Fruit fly (Drosophila melanogaster): ENCODE results near the gene CG14053.

The CG14053 gene

DNA sequence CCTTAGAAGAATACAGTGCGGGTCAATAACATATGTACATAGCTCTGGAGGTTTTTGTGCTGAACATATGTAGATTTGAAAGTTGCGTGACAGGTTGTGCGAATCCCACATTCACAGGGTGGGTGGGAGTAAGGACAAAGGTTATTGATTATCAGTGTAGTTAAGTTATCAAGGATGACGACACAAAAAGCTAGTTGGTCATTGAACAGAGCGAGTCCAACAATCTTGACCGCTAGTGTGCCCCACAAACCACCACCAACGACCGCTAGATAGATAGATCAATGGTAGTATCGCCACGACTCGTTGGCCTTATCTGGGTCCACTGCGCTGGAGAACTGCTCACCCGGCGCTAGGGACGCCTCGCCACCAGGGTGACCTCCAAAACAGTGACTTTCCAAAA, 47.1 kb downstream of the CG14053 start (continued):
- TF ChIP-seq Hmx (GFP tag; optimal IDR thresholded peaks at IDR 0.05): no peak
- no peak for TF ChIP-seq al (GFP tag; IDR thresholded peaks at IDR 0.05)
- TF ChIP-seq E2f1 (GFP tag; IDR thresholded peaks at IDR 0.05): no peak
- TF ChIP-seq CG4820 (GFP tag; optimal IDR thresholded peaks at IDR 0.05): no peak
- TF ChIP-seq mirr (GFP tag; optimal IDR thresholded peaks at IDR 0.05): no peak
- no peak for TF ChIP-seq Bgb (GFP tag; IDR thresholded peaks at IDR 0.05; ENCODE audit: partially characterized antibody)
- TF ChIP-seq esg (GFP tag; conservative IDR thresholded peaks at IDR 0.05): 0 out of 2 replicates have a peak, but pooled peaks have one; percentile 23
- no peak for TF ChIP-seq wor (GFP tag; IDR thresholded peaks at IDR 0.05)
- TF ChIP-seq CG9727 (GFP tag; optimal IDR thresholded peaks at IDR 0.05): no peak
- peak; percentile 24; the same call in 1 of the 2 replicates for TF ChIP-seq Xrp1 (GFP tag; IDR thresholded peaks at IDR 0.05)
- TF ChIP-seq CG30403 (GFP tag; optimal IDR thresholded peaks at IDR 0.05): no peak
- TF ChIP-seq Oli (tag; optimal IDR thresholded peaks at IDR 0.05): peak; percentile 26
- no peak for TF ChIP-seq ttk (GFP tag; IDR thresholded peaks at IDR 0.05)
- TF ChIP-seq Usf (GFP tag; optimal IDR thresholded peaks at IDR 0.05): no peak
- TF ChIP-seq CG7357 (GFP tag; IDR thresholded peaks at IDR 0.05): no peak
- TF ChIP-seq CG10979 (tag; optimal IDR thresholded peaks at IDR 0.05): peak; percentile 20
- no peak for TF ChIP-seq Hand (GFP tag; optimal IDR thresholded peaks at IDR 0.05)
- TF ChIP-seq CG2889 (GFP tag; IDR thresholded peaks at IDR 0.05): no peak
- no peak for TF ChIP-seq CG7987 (GFP tag; optimal IDR thresholded peaks at IDR 0.05)
- no peak for TF ChIP-seq grn (GFP tag; optimal IDR thresholded peaks at IDR 0.05)
- 0 out of 2 replicates have a peak, but pooled peaks have one; percentile 7 for TF ChIP-seq CG14014 (GFP tag; IDR thresholded peaks at IDR 0.05)
- TF ChIP-seq Dek (tag; optimal IDR thresholded peaks at IDR 0.05): no peak
- no peak for TF ChIP-seq CG2116 (GFP tag; optimal IDR thresholded peaks at IDR 0.05)
- TF ChIP-seq CG4707 (GFP tag; optimal IDR thresholded peaks at IDR 0.05): no peak
- no peak for TF ChIP-seq CG9215 (GFP tag; IDR thresholded peaks at IDR 0.05)
- TF ChIP-seq org-1 (GFP tag; optimal IDR thresholded peaks at IDR 0.05): peak; percentile 1
- TF ChIP-seq CG8290 (GFP tag; optimal IDR thresholded peaks at IDR 0.05): no peak
- peak in 1 of 2 experiments; percentile 58 for TF ChIP-seq CG8290 (tag; optimal IDR thresholded peaks at IDR 0.05)
- no peak for TF ChIP-seq CG6791 (GFP tag; IDR thresholded peaks at IDR 0.05; ENCODE audit: partially characterized antibody)
- TF ChIP-seq Atf6 (GFP tag; IDR thresholded peaks at IDR 0.05): no peak
- no peak for TF ChIP-seq luna (GFP tag; optimal IDR thresholded peaks at IDR 0.05)
- TF ChIP-seq CG10274 (GFP tag; optimal IDR thresholded peaks at IDR 0.05): no peak
- TF ChIP-seq CG1647 (GFP tag; optimal IDR thresholded peaks at IDR 0.05): no peak
- no peak for TF ChIP-seq dpn (GFP tag; optimal IDR thresholded peaks at IDR 0.05)
- TF ChIP-seq ash1 (GFP tag; optimal IDR thresholded peaks at IDR 0.05): no peak

DNA sequence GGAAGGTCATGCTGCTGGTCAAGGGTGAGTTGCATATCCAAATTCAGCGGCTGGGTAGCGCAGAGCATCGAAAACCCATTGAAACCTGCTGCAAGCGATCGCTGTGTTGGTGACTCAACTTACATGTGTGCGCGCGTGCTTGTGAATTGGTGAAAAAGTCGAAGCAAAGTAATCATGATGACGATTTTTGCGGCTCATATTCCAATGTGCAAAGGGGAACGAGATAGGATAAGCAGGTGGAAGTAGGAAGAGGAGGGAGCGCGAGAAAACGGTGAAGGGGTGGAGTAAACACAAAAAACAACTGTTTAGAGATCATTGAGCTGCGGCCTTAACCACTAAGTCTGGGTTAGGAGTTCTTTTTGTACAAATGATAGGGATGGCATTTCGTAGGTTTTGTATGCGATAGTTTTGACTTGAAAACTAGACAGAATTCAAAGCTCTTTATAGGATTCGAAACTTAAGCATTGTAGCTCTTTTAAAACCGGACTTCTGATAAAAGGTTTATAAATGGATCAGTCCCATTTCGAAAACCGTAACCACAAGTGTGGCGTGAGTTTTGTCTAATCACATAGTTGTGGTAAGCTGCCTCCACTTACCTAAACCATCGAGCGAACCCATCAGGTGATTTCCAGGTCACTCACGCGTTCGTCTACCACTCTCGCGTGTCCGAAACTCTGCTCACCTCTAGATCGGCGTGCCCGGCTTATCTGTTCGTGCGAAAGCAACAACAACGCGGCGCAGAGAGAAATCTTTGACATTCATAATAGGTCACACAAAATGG, 47.8 kb downstream of the CG14053 start:
- TF ChIP-seq danr (GFP tag; IDR thresholded peaks at IDR 0.05) (0 out of 2 replicates have a peak, but pooled peaks have one; percentile 20), CG13424 (tag; optimal IDR thresholded peaks at IDR 0.05) (peak; percentile 47), dysf (GFP tag; IDR thresholded peaks at IDR 0.05) (peak; percentile 49; the same call in 2 of the 3 replicates), sob (GFP tag; IDR thresholded peaks at IDR 0.05) (peak; percentile 42), Side (GFP tag; optimal IDR thresholded peaks at IDR 0.05) (peak; percentile 9), zfh1 (GFP tag; IDR thresholded peaks at IDR 0.05) (peak; percentile 12; the same call in 1 of the 3 replicates), CG17912 (GFP tag; optimal IDR thresholded peaks at IDR 0.05) (no peak), ems (GFP tag; optimal IDR thresholded peaks at IDR 0.05) (peak; percentile 29), CG6689 (GFP tag; IDR thresholded peaks at IDR 0.05) (peak; percentile 43; the same call in 1 of the 2 replicates), GATAe (GFP tag; conservative IDR thresholded peaks at IDR 0.05) (no peak), Abd-B (GFP tag; optimal IDR thresholded peaks at IDR 0.05) (no peak), CG3281 (GFP tag; optimal IDR thresholded peaks at IDR 0.05) (peak; percentile 3), trem (tag; optimal IDR thresholded peaks at IDR 0.05) (no peak), CoRest (tag; optimal IDR thresholded peaks at IDR 0.05) (peak; percentile 45), HLH54F (GFP tag; optimal IDR thresholded peaks at IDR 0.05) (peak; percentile 6), CG18619 (GFP tag; optimal IDR thresholded peaks at IDR 0.05) (peak; percentile 27), BEAF-32 (GFP tag; optimal IDR thresholded peaks at IDR 0.05) (peak; percentile 83)
